Fruit fly (Drosophila melanogaster) whole organism, embryonic: ENCODE data around the gene CG33941.
A peak's percentile ranks its signal among the peaks of the same experiment; 100 is the strongest.

Experiments used
- Abd-B ChIP-seq: fragments of 200-800 bp; sonication (Bioruptor generic); optimal IDR thresholded peaks from 2 replicates; lab custom pipeline; 2018; ENCODE audit warnings: missing biosample characterization, mild to moderate bottlenecking, missing genetic modification characterization, moderate library complexity
- C15 ChIP-seq: fragments of 200-800 bp; sonication (Bioruptor generic); IDR thresholded peaks from 3 replicates; pipeline ENCODE4 v1.3.6; 2022; ENCODE audit warnings: missing biosample characterization, missing genetic modification characterization
- CG1024 ChIP-seq: fragments of 200-800 bp; sonication (Bioruptor generic); IDR thresholded peaks from 2 replicates; pipeline ENCODE4 v1.3.6; 2022; ENCODE audit warnings: missing biosample characterization, missing genetic modification characterization
- CG11247 ChIP-seq: fragments of 200-800 bp; sonication (Bioruptor generic); IDR thresholded peaks from 2 replicates; pipeline ENCODE4 v1.3.6; 2022; ENCODE audit warnings: missing biosample characterization, missing genetic modification characterization
- CG11695 ChIP-seq: fragments of 200-800 bp; sonication (Bioruptor generic); IDR thresholded peaks from 3 replicates; pipeline ENCODE4 v1.3.6; 2022; ENCODE audit warnings: missing biosample characterization, missing genetic modification characterization
- CG12219 ChIP-seq: fragments of 200-800 bp; sonication (Bioruptor generic); optimal IDR thresholded peaks from 3 replicates; lab custom pipeline; 2018; ENCODE audit warnings: missing biosample characterization, mild to moderate bottlenecking, missing genetic modification characterization
- CG14014 ChIP-seq: fragments of 200-800 bp; sonication (Bioruptor generic); IDR thresholded peaks from 2 replicates; pipeline ENCODE4 v1.3.6; 2022; ENCODE audit warnings: missing biosample characterization, missing genetic modification characterization
- CG15601 ChIP-seq: fragments of 200-800 bp; sonication (Bioruptor generic); optimal IDR thresholded peaks from 3 replicates; lab custom pipeline; 2019; ENCODE audit warnings: missing biosample characterization, mild to moderate bottlenecking, missing genetic modification characterization, moderate library complexity
- CG17802 ChIP-seq: fragments of 200-800 bp; sonication (Bioruptor generic); optimal IDR thresholded peaks from 2 replicates; lab custom pipeline; 2018; ENCODE audit warnings: missing biosample characterization, mild to moderate bottlenecking, missing genetic modification characterization, moderate library complexity
- CG30020 ChIP-seq: fragments of 200-800 bp; optimal IDR thresholded peaks from 2 replicates; lab custom pipeline; 2019; ENCODE audit warnings: missing biosample characterization, mild to moderate bottlenecking, missing genetic modification characterization, moderate library complexity
- CG30403 ChIP-seq: fragments of 200-800 bp; sonication (Bioruptor generic); optimal IDR thresholded peaks from 3 replicates; lab custom pipeline; 2016; ENCODE audit warnings: missing biosample characterization, missing genetic modification characterization
- CG4282 ChIP-seq: fragments of 200-800 bp; sonication (Bioruptor generic); optimal IDR thresholded peaks from 2 replicates; lab custom pipeline; 2016; ENCODE audit warnings: missing biosample characterization, missing genetic modification characterization
- CG4328 ChIP-seq: fragments of 200-800 bp; sonication (Bioruptor generic); optimal IDR thresholded peaks from 3 replicates; lab custom pipeline; 2017; ENCODE audit warnings: missing biosample characterization, missing genetic modification reagents, missing genetic modification characterization
- CG4360 ChIP-seq: fragments of 200-800 bp; sonication (Bioruptor generic); IDR thresholded peaks from 2 replicates; pipeline ENCODE4 v1.3.6; 2022; ENCODE audit warnings: missing biosample characterization, missing genetic modification characterization
- CG4820 ChIP-seq: fragments of 200-800 bp; sonication (Bioruptor generic); optimal IDR thresholded peaks from 3 replicates; lab custom pipeline; 2016; ENCODE audit warnings: missing biosample characterization, missing genetic modification characterization
- CG4854 ChIP-seq: fragments of 200-800 bp; sonication (Bioruptor generic); optimal IDR thresholded peaks from 2 replicates; lab custom pipeline; 2016; ENCODE audit warnings: missing biosample characterization, missing genetic modification characterization, inconsistent platforms
- CG5245 ChIP-seq: fragments of 200-800 bp; sonication (Bioruptor generic); optimal IDR thresholded peaks from 3 replicates; lab custom pipeline; 2016; ENCODE audit warnings: missing biosample characterization, missing genetic modification characterization
- CG6175 ChIP-seq: fragments of 200-800 bp; sonication (Bioruptor generic); IDR thresholded peaks from 3 replicates; pipeline ENCODE4 v1.3.6; 2022; ENCODE audit warnings: missing biosample characterization, missing genetic modification characterization
- CG7271 ChIP-seq: fragments of 200-800 bp; sonication (Bioruptor generic); optimal IDR thresholded peaks from 2 replicates; lab custom pipeline; 2018; ENCODE audit warnings: missing biosample characterization, mild to moderate bottlenecking, missing genetic modification characterization, moderate library complexity
- CG9609 ChIP-seq: fragments of 200-800 bp; sonication (Bioruptor generic); optimal IDR thresholded peaks from 3 replicates; lab custom pipeline; 2016; ENCODE audit warnings: missing biosample characterization, missing genetic modification characterization
- CG9797 ChIP-seq: fragments of 200-800 bp; sonication (Bioruptor generic); optimal IDR thresholded peaks from 3 replicates; lab custom pipeline; 2018; ENCODE audit warnings: missing biosample characterization, mild to moderate bottlenecking, missing genetic modification characterization
- CoRest ChIP-seq: fragments of 200-800 bp; sonication (Bioruptor generic); optimal IDR thresholded peaks from 3 replicates; lab custom pipeline; 2018; ENCODE audit warnings: missing biosample characterization, mild to moderate bottlenecking, missing genetic modification characterization, moderate library complexity
- Dek ChIP-seq: fragments of 200-800 bp; sonication (Bioruptor generic); optimal IDR thresholded peaks from 3 replicates; lab custom pipeline; 2019; ENCODE audit warnings: missing biosample characterization, mild to moderate bottlenecking, missing genetic modification characterization, moderate library complexity
- Drgx ChIP-seq: fragments of 200-800 bp; sonication (Bioruptor generic); IDR thresholded peaks from 2 replicates; pipeline ENCODE4 v1.3.6; 2022; ENCODE audit warnings: missing biosample characterization, missing genetic modification characterization
- Hand ChIP-seq: fragments of 200-800 bp; sonication (Bioruptor generic); optimal IDR thresholded peaks from 2 replicates; lab custom pipeline; 2017; ENCODE audit warnings: mild to moderate bottlenecking, missing biosample characterization, missing genetic modification reagents, missing genetic modification characterization
- HmgZ ChIP-seq: fragments of 200-800 bp; sonication (Bioruptor generic); optimal IDR thresholded peaks from 2 replicates; lab custom pipeline; 2018; ENCODE audit warnings: missing biosample characterization, mild to moderate bottlenecking, missing genetic modification characterization
- Hr39 ChIP-seq: fragments of >200 bp; optimal IDR thresholded peaks from 2 replicates; lab custom pipeline; 2017
- Kr ChIP-seq: fragments of 200-800 bp; sonication (Bioruptor generic); optimal IDR thresholded peaks from 2 replicates; lab custom pipeline; 2017; ENCODE audit warnings: missing biosample characterization, mild to moderate bottlenecking, missing genetic modification characterization
- Lim3 ChIP-seq: fragments of 200-800 bp; sonication (Bioruptor generic); IDR thresholded peaks from 2 replicates; pipeline ENCODE4 v1.3.6; 2022; ENCODE audit warnings: missing biosample characterization, missing genetic modification characterization
- Neu2 ChIP-seq: fragments of 200-800 bp; sonication (Bioruptor generic); optimal IDR thresholded peaks from 3 replicates; lab custom pipeline; 2016; ENCODE audit warnings: missing biosample characterization, missing genetic modification characterization, borderline replicate concordance
- Nf-YC ChIP-seq: fragments of 200-800 bp; optimal IDR thresholded peaks from 3 replicates; lab custom pipeline; 2019; ENCODE audit warnings: missing biosample characterization, mild to moderate bottlenecking, missing genetic modification characterization, moderate library complexity
- Pdp1 ChIP-seq, 2 experiments: fragments of 200-800 bp; sonication (Bioruptor generic); optimal IDR thresholded peaks; 3 replicates each; lab custom pipeline; 2016; ENCODE audit warnings: missing biosample characterization in 2 of 2, missing genetic modification characterization in 2 of 2, mild to moderate bottlenecking in 1 of 2, moderate library complexity in 1 of 2
- Ptx1 ChIP-seq: fragments of 200-800 bp; sonication (Bioruptor generic); IDR thresholded peaks from 2 replicates; pipeline ENCODE4 v1.3.6; 2022; ENCODE audit warnings: missing biosample characterization, missing genetic modification characterization
- Xrp1 ChIP-seq: fragments of 200-800 bp; sonication (Bioruptor generic); IDR thresholded peaks from 2 replicates; pipeline ENCODE4 v1.3.6; 2022; ENCODE audit warnings: missing biosample characterization, missing genetic modification characterization
- cas ChIP-seq: fragments of 200-800 bp; sonication (Bioruptor generic); IDR thresholded peaks from 2 replicates; pipeline ENCODE4 v1.3.6; 2022; ENCODE audit warnings: missing biosample characterization, missing genetic modification characterization
- crc ChIP-seq: fragments of 200-800 bp; sonication (Bioruptor generic); optimal IDR thresholded peaks from 2 replicates; lab custom pipeline; 2016; ENCODE audit warnings: missing biosample characterization, missing genetic modification characterization
- exex ChIP-seq: fragments of 200-800 bp; sonication (Bioruptor generic); optimal IDR thresholded peaks from 4 replicates; lab custom pipeline; 2018; ENCODE audit warnings: missing biosample characterization, mild to moderate bottlenecking, missing genetic modification characterization, moderate library complexity
- fru ChIP-seq: fragments of >200 bp; optimal IDR thresholded peaks from 2 replicates; lab custom pipeline; 2017
- gce ChIP-seq: fragments of 200-800 bp; sonication (Bioruptor generic); IDR thresholded peaks from 3 replicates; pipeline ENCODE4 v1.3.6; 2022; ENCODE audit warnings: missing biosample characterization, missing genetic modification characterization
- gfzf ChIP-seq: fragments of 200-800 bp; sonication (Bioruptor generic); optimal IDR thresholded peaks from 2 replicates; lab custom pipeline; 2016; ENCODE audit warnings: missing biosample characterization, mild to moderate bottlenecking, missing genetic modification characterization, moderate library complexity
- hkb ChIP-seq, 2 experiments: fragments of 200-800 bp in 1 of 2; fragments of >200 bp in 1 of 2; sonication (Bioruptor generic) in 1 of 2; IDR thresholded peaks in 1 of 2; optimal IDR thresholded peaks in 1 of 2; 2 replicates each; pipeline versions ENCODE4 v1.3.6 to Lab custom; 2017 to 2022; ENCODE audit warnings: missing biosample characterization in 1 of 2, missing genetic modification characterization in 1 of 2
- inv ChIP-seq: fragments of 200-800 bp; sonication (Bioruptor generic); IDR thresholded peaks from 2 replicates; pipeline ENCODE4 v1.3.6; 2022; ENCODE audit warnings: missing biosample characterization, missing genetic modification characterization; ENCODE audit not compliant: partially characterized antibody
- mld ChIP-seq: fragments of 200-800 bp; sonication (Bioruptor generic); IDR thresholded peaks from 3 replicates; pipeline ENCODE4 v1.3.6; 2022; ENCODE audit warnings: missing biosample characterization, missing genetic modification characterization; ENCODE audit not compliant: partially characterized antibody
- nerfin-1 ChIP-seq: fragments of 200-800 bp; sonication (Bioruptor generic); optimal IDR thresholded peaks from 3 replicates; lab custom pipeline; 2019; ENCODE audit warnings: missing biosample characterization, mild to moderate bottlenecking, missing genetic modification characterization, moderate library complexity
- nom ChIP-seq: fragments of 200-800 bp; sonication (Bioruptor generic); optimal IDR thresholded peaks from 2 replicates; lab custom pipeline; 2017; ENCODE audit warnings: missing biosample characterization, missing genetic modification characterization, mild to moderate bottlenecking, moderate library complexity, missing genetic modification reagents
- pnt ChIP-seq: fragments of 200-800 bp; sonication (Bioruptor generic); optimal IDR thresholded peaks from 3 replicates; lab custom pipeline; 2016; ENCODE audit warnings: missing biosample characterization, missing genetic modification characterization
- ranshi ChIP-seq: fragments of 200-800 bp; sonication (Bioruptor generic); IDR thresholded peaks from 2 replicates; pipeline ENCODE4 v1.3.6; 2022; ENCODE audit warnings: missing biosample characterization, missing genetic modification characterization
- seq ChIP-seq: fragments of 200-800 bp; sonication (Bioruptor generic); IDR thresholded peaks from 2 replicates; pipeline ENCODE4 v1.3.6; 2022; ENCODE audit warnings: missing biosample characterization, missing genetic modification characterization
- tll ChIP-seq, 2 experiments: fragments of 200-800 bp in 1 of 2; fragments of >200 bp in 1 of 2; sonication (Bioruptor generic) in 1 of 2; optimal IDR thresholded peaks; 2 replicates each; lab custom pipeline; 2017 to 2019; ENCODE audit warnings: missing biosample characterization in 2 of 2, missing genetic modification characterization in 2 of 2, mild to moderate bottlenecking in 1 of 2, moderate library complexity in 1 of 2
- toy ChIP-seq: fragments of 200-800 bp; sonication (Bioruptor generic); IDR thresholded peaks from 2 replicates; pipeline ENCODE4 v1.3.6; 2022; ENCODE audit warnings: missing biosample characterization, missing genetic modification characterization
- zfh2 ChIP-seq: fragments of 200-800 bp; sonication (Bioruptor generic); optimal IDR thresholded peaks from 2 replicates; lab custom pipeline; 2016; ENCODE audit warnings: missing biosample characterization, missing genetic modification characterization

The CG33941 gene

dm6 chr4:482659-483134, 15.4 kb downstream of the CG33941 start (continued):
- TF ChIP-seq CG30403 (GFP tag; lab: Kevin White, UChicago) (peak; percentile 18), CG4820 (GFP tag; lab: Kevin White, UChicago) (no peak), crc (GFP tag; lab: Kevin White, UChicago) (no peak), tll (GFP tag; optimal IDR thresholded peaks at IDR 0.05; lab: Kevin White, UChicago) (no peak), CG4328 (GFP tag; lab: Kevin White, UChicago) (peak; percentile 35), Drgx (GFP tag; lab: Robert Waterston, UW) (no peak), HmgZ (tag; lab: Kevin White, UChicago) (peak; percentile 52), Hand (GFP tag; lab: Kevin White, UChicago) (no peak), CG4854 (GFP tag; lab: Kevin White, UChicago) (no peak), zfh2 (peak; percentile 6), CG17802 (tag; lab: Kevin White, UChicago) (peak; percentile 98), nom (no peak), CG6175 (GFP tag; lab: Robert Waterston, UW) (no peak), CG11695 (no peak), Nf-YC (tag; lab: Kevin White, UChicago) (no peak), Kr (GFP tag; lab: Kevin White, UChicago) (no peak), fru (lab: Kevin White, UChicago) (no peak), mld (GFP tag; lab: Robert Waterston, UW) (no peak), Xrp1 (GFP tag; lab: Robert Waterston, UW) (0 out of 2 replicates have a peak, but pooled peaks have one; percentile 7), cas (GFP tag; lab: Robert Waterston, UW) (no peak), exex (tag; lab: Kevin White, UChicago) (no peak), ranshi (GFP tag; lab: Robert Waterston, UW) (no peak), C15 (GFP tag; lab: Robert Waterston, UW) (no peak), CG4282 (GFP tag; lab: Kevin White, UChicago) (no peak), Ptx1 (no peak), CG5245 (GFP tag; lab: Kevin White, UChicago) (no peak), Abd-B (GFP tag; lab: Kevin White, UChicago) (no peak), nerfin-1 (tag; lab: Kevin White, UChicago) (peak; percentile 20), gfzf (peak; percentile 30), CG30020 (tag; lab: Kevin White, UChicago) (peak; percentile 96), CG9609 (no peak), gce (no peak), pnt (GFP tag; lab: Kevin White, UChicago) (no peak), CG1024 (peak; percentile 86), Dek (tag; lab: Kevin White, UChicago) (no peak), CG12219 (GFP tag; lab: Kevin White, UChicago) (no peak), CG11247 (GFP tag; lab: Robert Waterston, UW) (no peak), CG9797 (GFP tag; lab: Kevin White, UChicago) (no peak), hkb (optimal IDR thresholded peaks at IDR 0.05; lab: Kevin White, UChicago) (no peak), hkb (GFP tag; IDR thresholded peaks at IDR 0.05; lab: Robert Waterston, UW) (no peak), Pdp1 (GFP tag; optimal IDR thresholded peaks at IDR 0.05; lab: Kevin White, UChicago) (peak in 1 of 2 experiments; percentile 55), Hr39 (no peak), seq (GFP tag; lab: Robert Waterston, UW) (no peak), CG14014 (GFP tag; lab: Robert Waterston, UW) (no peak), Lim3 (GFP tag; lab: Robert Waterston, UW) (no peak), CG4360 (GFP tag; lab: Robert Waterston, UW) (no peak), CG7271 (no peak), inv (no peak), toy (no peak), Neu2 (GFP tag; lab: Kevin White, UChicago) (no peak), CoRest (tag; lab: Kevin White, UChicago) (peak; percentile 43), CG15601 (tag; lab: Kevin White, UChicago) (peak; percentile 20)
